Worm (Caenorhabditis elegans) whole organism, L1 larva: Measurements from ENCODE around the gene hum-10.

Source experiments
- C04F5.9 ChIP-seq: sonication (generic microtip); optimal IDR thresholded peaks from 2 replicates; lab custom pipeline; 2016; ENCODE audit warnings: missing genetic modification characterization, missing compliant biosample characterization
- aha-1 ChIP-seq: fragments of 150-350 bp; optimal IDR thresholded peaks from 2 replicates; lab custom pipeline; 2014; ENCODE audit warnings: missing biosample characterization, missing genetic modification characterization
- ceh-63 ChIP-seq: fragments of 200-800 bp; sonication (Bioruptor generic); optimal IDR thresholded peaks from 2 replicates; lab custom pipeline; 2018; ENCODE audit warnings: mild to moderate bottlenecking, missing genetic modification characterization, missing compliant biosample characterization
- ceh-8 ChIP-seq: fragments of 200-800 bp; sonication (Bioruptor generic); optimal IDR thresholded peaks from 2 replicates; lab custom pipeline; 2018; ENCODE audit warnings: mild to moderate bottlenecking, missing genetic modification characterization, moderate library complexity, missing compliant biosample characterization
- ceh-90 ChIP-seq: sonication (generic microtip); optimal IDR thresholded peaks from 2 replicates; lab custom pipeline; 2016; ENCODE audit warnings: missing genetic modification characterization, missing compliant biosample characterization
- efl-1 ChIP-seq, 4 experiments: fragments of 150-350 bp; optimal IDR thresholded peaks in 3 of 4; peaks in 1 of 4; 1 replicate in 1 of 4; 2 replicates in 3 of 4; lab custom pipeline; 2014; ENCODE audit warnings: missing biosample characterization in 2 of 4, missing genetic modification characterization in 2 of 4, missing genetic modification reagents in 2 of 4
- elt-2 ChIP-seq: sonication (generic microtip); optimal IDR thresholded peaks from 2 replicates; lab custom pipeline; 2016; ENCODE audit warnings: missing genetic modification characterization, mild to moderate bottlenecking, inconsistent platforms, missing compliant biosample characterization, missing genetic modification reagents
- fkh-10 ChIP-seq: sonication (generic microtip); optimal IDR thresholded peaks from 2 replicates; lab custom pipeline; 2017; ENCODE audit warnings: missing biosample characterization, missing genetic modification reagents, missing genetic modification characterization
- fkh-4 ChIP-seq: sonication (generic microtip); optimal IDR thresholded peaks from 2 replicates; lab custom pipeline; 2016; ENCODE audit warnings: missing compliant biosample characterization, missing genetic modification characterization, borderline replicate concordance
- fkh-8 ChIP-seq: sonication (generic microtip); optimal IDR thresholded peaks from 2 replicates; lab custom pipeline; 2016; ENCODE audit warnings: mild to moderate bottlenecking, missing genetic modification characterization, missing compliant biosample characterization
- fos-1 ChIP-seq: fragments of 150-350 bp; optimal IDR thresholded peaks from 2 replicates; lab custom pipeline; 2014; ENCODE audit warnings: missing biosample characterization, missing genetic modification characterization
- hlh-4 ChIP-seq: sonication (generic microtip); optimal IDR thresholded peaks from 2 replicates; lab custom pipeline; 2016; ENCODE audit warnings: mild to moderate bottlenecking, missing genetic modification characterization, missing compliant biosample characterization
- isw-1 ChIP-seq: fragments of 200-800 bp; sonication (Bioruptor generic); IDR thresholded peaks from 2 replicates; pipeline ENCODE4 v1.3.6; 2022; ENCODE audit warnings: missing genetic modification characterization, missing compliant biosample characterization
- lin-13 ChIP-seq: fragments of 150-350 bp; optimal IDR thresholded peaks from 2 replicates; lab custom pipeline; 2014; ENCODE audit warnings: missing biosample characterization, missing genetic modification reagents, missing genetic modification characterization
- lin-35 ChIP-seq, 2 experiments: fragments of 150-350 bp; optimal IDR thresholded peaks; 2 replicates each; lab custom pipeline; 2014; ENCODE audit warnings: missing biosample characterization in 2 of 2, missing genetic modification characterization in 2 of 2, missing genetic modification reagents in 2 of 2
- lir-3 ChIP-seq: sonication (generic microtip); optimal IDR thresholded peaks from 2 replicates; lab custom pipeline; 2016; ENCODE audit warnings: mild to moderate bottlenecking, missing genetic modification characterization, moderate library complexity, missing compliant biosample characterization; ENCODE audit not compliant: poor library complexity
- mep-1 ChIP-seq: fragments of 150-350 bp; optimal IDR thresholded peaks from 2 replicates; lab custom pipeline; 2014; ENCODE audit warnings: missing biosample characterization, missing genetic modification characterization
- nhr-12 ChIP-seq: sonication (generic microtip); optimal IDR thresholded peaks from 2 replicates; lab custom pipeline; 2017; ENCODE audit warnings: missing biosample characterization, missing genetic modification characterization
- nhr-19 ChIP-seq: fragments of 200-800 bp; sonication (Bioruptor generic); conservative IDR thresholded peaks from 2 replicates; pipeline ENCODE4 v1.3.6; 2022; ENCODE audit warnings: missing genetic modification characterization, missing compliant biosample characterization
- nhr-20 ChIP-seq: sonication (generic microtip); optimal IDR thresholded peaks from 2 replicates; lab custom pipeline; 2016; ENCODE audit warnings: mild to moderate bottlenecking, missing genetic modification characterization, missing compliant biosample characterization
- nhr-28 ChIP-seq: fragments of 150-350 bp; optimal IDR thresholded peaks from 2 replicates; lab custom pipeline; 2014; ENCODE audit warnings: missing biosample characterization, missing genetic modification characterization
- nhr-76 ChIP-seq: sonication (generic microtip); optimal IDR thresholded peaks from 2 replicates; lab custom pipeline; 2017; ENCODE audit warnings: missing biosample characterization, missing genetic modification characterization
- nhr-84 ChIP-seq: sonication (generic microtip); optimal IDR thresholded peaks from 2 replicates; lab custom pipeline; 2017; ENCODE audit warnings: missing biosample characterization, missing genetic modification characterization
- nhr-90 ChIP-seq: sonication (generic microtip); optimal IDR thresholded peaks from 2 replicates; lab custom pipeline; 2016; ENCODE audit warnings: mild to moderate bottlenecking, missing genetic modification characterization, missing compliant biosample characterization; ENCODE audit not compliant: poor library complexity
- pag-3 ChIP-seq: sonication (generic microtip); optimal IDR thresholded peaks from 2 replicates; lab custom pipeline; 2017; ENCODE audit warnings: missing genetic modification characterization, mild to moderate bottlenecking, missing compliant biosample characterization, antibody characterized with exemption, borderline replicate concordance; ENCODE audit not compliant: insufficient read depth
- pax-3 ChIP-seq: fragments of 200-800 bp; sonication (Bioruptor generic); optimal IDR thresholded peaks from 2 replicates; lab custom pipeline; 2018; ENCODE audit warnings: mild to moderate bottlenecking, missing genetic modification characterization, moderate library complexity, missing compliant biosample characterization
- pqm-1 ChIP-seq: sonication (generic microtip); optimal IDR thresholded peaks from 3 replicates; lab custom pipeline; 2017; ENCODE audit warnings: missing biosample characterization, missing genetic modification characterization
- tlp-1 ChIP-seq: fragments of 150-350 bp; optimal IDR thresholded peaks from 2 replicates; lab custom pipeline; 2014; ENCODE audit warnings: missing biosample characterization, missing genetic modification characterization
- unc-30 ChIP-seq: sonication (generic microtip); optimal IDR thresholded peaks from 2 replicates; lab custom pipeline; 2017; ENCODE audit warnings: missing biosample characterization, missing genetic modification characterization
- unc-62 ChIP-seq: fragments of 150-350 bp; optimal IDR thresholded peaks from 2 replicates; lab custom pipeline; 2014; ENCODE audit warnings: missing biosample characterization, missing genetic modification reagents, missing genetic modification characterization
- unc-86 ChIP-seq: sonication (generic microtip); optimal IDR thresholded peaks from 2 replicates; lab custom pipeline; 2016; ENCODE audit warnings: missing genetic modification characterization, missing compliant biosample characterization
- unc-98 ChIP-seq: fragments of 200-800 bp; sonication (Bioruptor generic); IDR thresholded peaks from 2 replicates; pipeline ENCODE4 v1.3.6; 2022; ENCODE audit warnings: missing genetic modification characterization, missing compliant biosample characterization
- zag-1 ChIP-seq: fragments of 150-350 bp; optimal IDR thresholded peaks from 2 replicates; lab custom pipeline; 2014; ENCODE audit warnings: missing biosample characterization, missing genetic modification characterization

Gene hum-10

DNA sequence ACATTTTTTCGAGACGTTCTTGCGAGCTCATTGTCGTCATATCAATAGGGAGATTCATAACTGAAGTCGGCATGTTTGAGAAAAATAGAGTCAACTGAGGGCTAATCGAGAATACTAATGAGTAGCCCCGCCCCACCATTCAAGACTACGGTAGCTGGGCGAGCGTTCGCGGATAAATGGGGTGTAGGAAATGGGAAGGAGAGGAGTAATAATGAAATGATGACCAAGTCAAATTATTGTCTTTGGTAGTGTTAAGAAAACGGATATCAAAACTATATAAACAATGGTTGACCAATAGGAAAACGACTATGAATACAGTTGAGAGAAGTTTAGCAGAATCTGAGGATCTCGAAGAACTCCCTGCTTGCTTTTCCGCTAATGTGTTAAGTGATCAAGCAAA, 20.6 kb downstream of the hum-10 start, which contains the start of gene mls-2:
mls-2 (minus strand) TSS at position 101 of the 400 bp plus-strand sequence.
- TF ChIP-seq fos-1 (no peak), nhr-84 (tag; lab: Kevin White, UChicago) (no peak), ceh-63 (GFP tag; lab: Kevin White, UChicago) (no peak), unc-30 (tag; lab: Kevin White, UChicago) (no peak), hlh-4 (tag; lab: Kevin White, UChicago) (no peak), nhr-28 (no peak), nhr-12 (no peak), tlp-1 (tag; lab: Kevin White, UChicago) (no peak), isw-1 (GFP tag; lab: Robert Waterston, UW) (no peak), zag-1 (no peak), aha-1 (no peak), mep-1 (tag; lab: Kevin White, UChicago) (no peak)

DNA sequence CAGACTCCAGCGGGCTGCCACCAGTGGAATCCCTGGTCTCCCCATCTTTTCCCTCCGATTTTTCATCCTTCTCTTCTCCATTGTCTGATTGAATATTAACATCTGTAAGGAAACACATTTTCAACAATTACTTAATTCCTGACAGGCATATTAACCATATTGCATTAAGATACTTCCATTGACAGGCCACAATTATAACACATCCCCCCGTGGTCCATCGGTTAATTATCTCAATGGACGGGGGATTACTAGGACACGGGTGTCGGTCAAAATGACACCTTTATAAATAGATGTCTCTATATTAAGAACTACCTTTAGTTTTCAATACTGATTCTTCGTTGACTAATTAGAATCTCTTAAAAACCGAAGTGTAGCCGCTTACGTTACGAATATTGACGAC, 22.4 kb downstream of the hum-10 start:
- TF ChIP-seq nhr-84 (tag; lab: Kevin White, UChicago), result no peak
- TF ChIP-seq unc-98, result no peak
- TF ChIP-seq nhr-19, result no peak
- no peak for TF ChIP-seq nhr-12
- TF ChIP-seq fkh-8 (tag; lab: Kevin White, UChicago), result no peak
- TF ChIP-seq fkh-4 (tag; lab: Kevin White, UChicago), result no peak
- TF ChIP-seq fkh-10 (GFP tag; lab: Kevin White, UChicago), result no peak
- no peak for TF ChIP-seq C04F5.9 (tag; lab: Kevin White, UChicago)
- no peak for TF ChIP-seq ceh-90 (tag; lab: Kevin White, UChicago)
- TF ChIP-seq, all 84 proteins: peak for 0

DNA sequence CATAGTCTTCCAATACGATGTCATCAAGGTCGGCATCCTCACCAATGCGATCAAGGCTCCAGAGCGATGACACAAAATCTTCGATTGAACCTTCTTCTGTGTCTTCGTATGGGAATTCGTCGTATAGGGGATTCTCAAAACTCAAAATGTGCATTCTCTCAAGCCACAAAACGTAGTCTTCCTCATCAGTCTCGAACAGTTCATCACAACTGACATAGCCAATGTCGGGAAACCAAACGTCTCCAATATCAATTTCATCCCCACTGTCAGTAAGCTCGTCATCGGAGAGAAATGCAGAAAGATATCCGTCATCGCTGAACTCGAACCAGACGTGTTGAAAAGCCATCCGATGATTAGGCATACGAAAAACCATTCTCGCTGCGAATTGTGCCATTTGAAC, 27.4 kb downstream of the hum-10 start, which contains the start of gene C39E6.2:
C39E6.2 (minus strand) TSS at position 394 of the 400 bp plus-strand sequence.
- TF ChIP-seq nhr-84 (tag; lab: Kevin White, UChicago) (no peak), pag-3 (tag; lab: Kevin White, UChicago) (no peak), unc-86 (tag; lab: Kevin White, UChicago) (no peak), pqm-1 (tag; lab: Kevin White, UChicago) (no peak), ceh-8 (GFP tag; lab: Kevin White, UChicago) (no peak), nhr-20 (tag; lab: Kevin White, UChicago) (no peak), pax-3 (tag; lab: Kevin White, UChicago) (no peak), efl-1 (optimal IDR thresholded peaks at IDR 0.05; lab: Kevin White, UChicago) (no peak), efl-1 (GFP tag; optimal IDR thresholded peaks at IDR 0.05 in 1 of 2; lab: Kevin White, UChicago) (peak in 1 of 2 experiments; percentile 18)

- TF ChIP-seq unc-98 (no peak), lir-3 (tag; lab: Kevin White, UChicago) (no peak), nhr-90 (no peak), nhr-76 (tag; lab: Kevin White, UChicago) (no peak), lin-13 (GFP tag; lab: Kevin White, UChicago) (no peak), aha-1 (no peak), unc-62 (GFP tag; lab: Kevin White, UChicago) (no peak), efl-1 (optimal IDR thresholded peaks at IDR 0.05; lab: Kevin White, UChicago) (no peak), efl-1 (GFP tag; optimal IDR thresholded peaks at IDR 0.05 in 1 of 2; lab: Kevin White, UChicago) (peak in 1 of 2 experiments; percentile 1), lin-35 (GFP tag; optimal IDR thresholded peaks at IDR 0.05; lab: Kevin White, UChicago) (peak in 1 of 2 experiments; percentile 4), elt-2 (tag; lab: Kevin White, UChicago) (peak; percentile 19)
Observed at ce11 chrX:4749080-4749479, 33.0 kb downstream of the hum-10 start, which contains the start of gene lon-2. Gene lon-2 (minus strand): TSS chrX:4749083.

ce11 chrX:4744037-4744436, 38.1 kb downstream of the hum-10 start:
- no peak for TF ChIP-seq fkh-8 (tag; lab: Kevin White, UChicago)
- TF ChIP-seq, all 84 proteins: peak for 0
